Worm (Caenorhabditis elegans): ENCODE data around the gene rpi-1.

ce11 chrII:13949290-13949689 is 12.9 kb downstream of the rpi-1 start, which contains the start of gene sre-44:
- TF ChIP-seq B0035.1 (tag; optimal IDR thresholded peaks at IDR 0.05): no peak
- no peak for TF ChIP-seq let-607 (tag; optimal IDR thresholded peaks at IDR 0.05)
- no peak for TF ChIP-seq him-1 (tag; optimal IDR thresholded peaks at IDR 0.05)
- TF ChIP-seq fkh-3 (tag; optimal IDR thresholded peaks at IDR 0.05): no peak
- no peak for TF ChIP-seq lsl-1 (GFP tag; optimal IDR thresholded peaks at IDR 0.05)
- no peak for TF ChIP-seq mes-4 (tag; optimal IDR thresholded peaks at IDR 0.05)
- TF ChIP-seq nfya-1 (tag; optimal IDR thresholded peaks at IDR 0.05; ENCODE audit: borderline replicate concordance, insufficient read depth): no peak
- TF ChIP-seq hrde-1 (tag; optimal IDR thresholded peaks at IDR 0.05; ENCODE audit: borderline replicate concordance): no peak
